Fruit fly (Drosophila melanogaster) whole organism, wandering third instar larva: Measurements from ENCODE around the gene CG43089.

Experiments used
- CG32264 ChIP-seq: fragments of 200-800 bp; sonication (Bioruptor generic); optimal IDR thresholded peaks from 2 replicates; lab custom pipeline; 2016; ENCODE audit warnings: missing biosample characterization, missing genetic modification characterization
- CG9705 ChIP-seq: fragments of 200-800 bp; sonication (Bioruptor generic); optimal IDR thresholded peaks from 2 replicates; lab custom pipeline; 2018; ENCODE audit warnings: missing biosample characterization, mild to moderate bottlenecking, missing genetic modification characterization
- GATAd ChIP-seq: sonication (Bioruptor generic); optimal IDR thresholded peaks from 2 replicates; lab custom pipeline; 2016; ENCODE audit warnings: missing biosample characterization, missing genetic modification characterization
- Hnf4 ChIP-seq: fragments of 200-800 bp; sonication (Bioruptor generic); optimal IDR thresholded peaks from 2 replicates; lab custom pipeline; 2016; ENCODE audit warnings: missing biosample characterization, mild to moderate bottlenecking, missing genetic modification characterization
- N ChIP-seq: fragments of >200 bp; optimal IDR thresholded peaks from 2 replicates; lab custom pipeline; 2018; ENCODE audit warnings: missing biosample characterization, missing external identifiers, missing genetic modification characterization
- Rel ChIP-seq, 2 experiments: fragments of 200-800 bp; sonication (Bioruptor generic) in 1 of 2; optimal IDR thresholded peaks; 2 replicates in 1 of 2; 3 replicates in 1 of 2; lab custom pipeline; 2016 to 2019; ENCODE audit warnings: mild to moderate bottlenecking in 2 of 2, missing biosample characterization in 2 of 2, missing genetic modification characterization in 2 of 2, moderate library complexity in 1 of 2
- dmrt93B ChIP-seq: fragments of 200-800 bp; sonication (Bioruptor generic); optimal IDR thresholded peaks from 2 replicates; lab custom pipeline; 2018; ENCODE audit warnings: missing biosample characterization, mild to moderate bottlenecking, missing genetic modification characterization
- h ChIP-seq: fragments of 200-800 bp; sonication (Bioruptor generic); optimal IDR thresholded peaks from 3 replicates; lab custom pipeline; 2016; ENCODE audit warnings: missing biosample characterization, mild to moderate bottlenecking, missing genetic modification characterization
- lola ChIP-seq: fragments of >200 bp; optimal IDR thresholded peaks from 2 replicates; lab custom pipeline; 2017; ENCODE audit warnings: missing biosample characterization, missing genetic modification characterization
- pan ChIP-seq: fragments of >200 bp; optimal IDR thresholded peaks from 2 replicates; lab custom pipeline; 2017
- psq ChIP-seq: fragments of 200-800 bp; sonication (Bioruptor generic); optimal IDR thresholded peaks from 3 replicates; lab custom pipeline; 2017; ENCODE audit warnings: missing biosample characterization, mild to moderate bottlenecking, missing genetic modification characterization, moderate library complexity
- usp ChIP-seq: fragments of >200 bp; optimal IDR thresholded peaks from 2 replicates; lab custom pipeline; 2017; ENCODE audit warnings: missing biosample characterization, missing genetic modification characterization

- TF ChIP-seq CG9705 (GFP tag; lab: Kevin White, UChicago), result no peak
- no peak for TF ChIP-seq pan
- no peak for TF ChIP-seq dmrt93B (GFP tag; lab: Kevin White, UChicago)
- TF ChIP-seq lola, result no peak
- no peak for TF ChIP-seq h (GFP tag; lab: Kevin White, UChicago)
- TF ChIP-seq usp (GFP tag; lab: Kevin White, UChicago), result no peak
- TF ChIP-seq Rel (GFP tag; optimal IDR thresholded peaks at IDR 0.05; lab: Kevin White, UChicago), result no peak
- no peak for TF ChIP-seq Rel (tag; optimal IDR thresholded peaks at IDR 0.05; lab: Kevin White, UChicago)
- no peak for TF ChIP-seq GATAd (GFP tag; lab: Kevin White, UChicago)
- TF ChIP-seq psq (GFP tag; lab: Kevin White, UChicago), result no peak
- TF ChIP-seq CG32264, result no peak
- TF ChIP-seq N (GFP tag; lab: Kevin White, UChicago), result no peak
- TF ChIP-seq Hnf4 (GFP tag; lab: Kevin White, UChicago), result no peak
These were observed 7.0 kb upstream of the CG43089 start for dm6 chr3L:3706782-3707181.
